Worm (Caenorhabditis elegans) whole organism, dauer: ENCODE data around the gene B0228.7.

Source experiments
- unc-62 ChIP-seq: sonication (generic microtip); optimal IDR thresholded peaks from 2 replicates; lab custom pipeline; 2017; ENCODE audit warnings: missing biosample characterization, missing genetic modification reagents, missing genetic modification characterization

B0228.7 gene

ce11 chrII:7777320-7777978, 18.6 kb upstream of the B0228.7 start, which contains the start of gene mthf-1:
TSS of gene mthf-1 (minus strand) at chrII:7777823.
- no peak for TF ChIP-seq unc-62

- no peak for TF ChIP-seq unc-62
Observed at ce11 chrII:7776715-7777114, 17.9 kb upstream of the B0228.7 start.

ce11 chrII:7776232-7776631, 17.4 kb upstream of the B0228.7 start:
- no peak for TF ChIP-seq unc-62

ce11 chrII:7773427-7773993, 14.7 kb upstream of the B0228.7 start:
- no peak for TF ChIP-seq unc-62

- TF ChIP-seq unc-62 = no peak
Observed at ce11 chrII:7772411-7772810, 13.6 kb upstream of the B0228.7 start, which contains the start of gene C06A8.6. TSS of gene C06A8.6 (plus strand) at chrII:7772499.

ce11 chrII:7771917-7772316, 13.1 kb upstream of the B0228.7 start, which contains the start of gene C06A8.8:
TSS of gene C06A8.8 (minus strand) at chrII:7772017.
- TF ChIP-seq unc-62 = no peak

- TF ChIP-seq unc-62 = no peak
Observed at ce11 chrII:7770253-7770652, 11.4 kb upstream of the B0228.7 start.

- no peak for TF ChIP-seq unc-62
Observed at ce11 chrII:7769254-7769653, 10.4 kb upstream of the B0228.7 start.

ce11 chrII:7765456-7765855, 6.6 kb upstream of the B0228.7 start, which contains the start of gene srh-39:
TSS of gene srh-39 (minus strand) at chrII:7765556.
- TF ChIP-seq unc-62 = no peak

- no peak for TF ChIP-seq unc-62
Observed at ce11 chrII:7763569-7763968, 4.7 kb upstream of the B0228.7 start, which contains the start of gene B0228.9. TSS of gene B0228.9 (minus strand) at chrII:7763669.

- TF ChIP-seq unc-62 = no peak
Observed at ce11 chrII:7761440-7761839, 2.6 kb upstream of the B0228.7 start, which contains the start of gene B0228.8. TSS of gene B0228.8 (minus strand) at chrII:7761540.

ce11 chrII:7756810-7757209, 2.0 kb downstream of the B0228.7 start:
- no peak for TF ChIP-seq unc-62

ce11 chrII:7755116-7755571, 3.7 kb downstream of the B0228.7 start, which contains the start of the genes B0228.6 and B0228.1:
TSS of gene B0228.6 (minus strand) at chrII:7755166.
TSS of gene B0228.1 (plus strand) at chrII:7755343.
- no peak for TF ChIP-seq unc-62

- no peak for TF ChIP-seq unc-62
Observed at ce11 chrII:7753500-7753899, 5.3 kb downstream of the B0228.7 start, which contains the start of gene trx-1. TSS of gene trx-1 (minus strand) at chrII:7753600.

- TF ChIP-seq unc-62 = no peak
Observed at ce11 chrII:7736725-7737124, 22.1 kb downstream of the B0228.7 start.

- TF ChIP-seq unc-62 = no peak
Observed at ce11 chrII:7724603-7725002, 34.2 kb downstream of the B0228.7 start, which contains the start of gene cpna-2. TSS of gene cpna-2 (plus strand) at chrII:7724903.

- no peak for TF ChIP-seq unc-62
Observed at ce11 chrII:7722784-7723183, 36.0 kb downstream of the B0228.7 start.

ce11 chrII:7720479-7720878, 38.3 kb downstream of the B0228.7 start:
- TF ChIP-seq unc-62 = no peak
